Fruit fly (Drosophila melanogaster) whole organism, embryonic: ENCODE measurements around the gene CtBP.

ENCODE experiments used
- Awh ChIP-seq: fragments of 200-800 bp; sonication (Bioruptor generic); IDR thresholded peaks from 2 replicates; pipeline ENCODE4, ENCODE4 v1.3.6; 2022; ENCODE audit warnings: missing biosample characterization, missing genetic modification characterization
- B-H2 ChIP-seq: fragments of 200-800 bp; sonication (Bioruptor generic); optimal IDR thresholded peaks from 2 replicates; lab custom pipeline; 2018; ENCODE audit warnings: missing biosample characterization, mild to moderate bottlenecking, missing genetic modification characterization
- CG1024 ChIP-seq: fragments of 200-800 bp; sonication (Bioruptor generic); IDR thresholded peaks from 2 replicates; pipeline ENCODE4 v1.3.6; 2022; ENCODE audit warnings: missing biosample characterization, missing genetic modification characterization
- CG12071 ChIP-seq: fragments of 200-800 bp; sonication (Bioruptor generic); optimal IDR thresholded peaks from 3 replicates; lab custom pipeline; 2018; ENCODE audit warnings: missing biosample characterization, mild to moderate bottlenecking, missing genetic modification characterization
- CG12299 ChIP-seq: fragments of 200-800 bp; sonication (Bioruptor generic); optimal IDR thresholded peaks from 2 replicates; lab custom pipeline; 2018; ENCODE audit warnings: missing biosample characterization, mild to moderate bottlenecking, missing genetic modification characterization
- CG12769 ChIP-seq: fragments of 200-800 bp; sonication (Bioruptor generic); optimal IDR thresholded peaks from 2 replicates; lab custom pipeline; 2019; ENCODE audit warnings: missing biosample characterization, mild to moderate bottlenecking, missing genetic modification characterization, moderate library complexity
- CG13296 ChIP-seq: fragments of 200-800 bp; sonication (Bioruptor generic); optimal IDR thresholded peaks from 3 replicates; lab custom pipeline; 2018; ENCODE audit warnings: missing biosample characterization, mild to moderate bottlenecking, missing genetic modification characterization
- CG17912 ChIP-seq: fragments of 200-800 bp; sonication (Bioruptor generic); optimal IDR thresholded peaks from 2 replicates; lab custom pipeline; 2018; ENCODE audit warnings: missing biosample characterization, mild to moderate bottlenecking, missing genetic modification characterization
- CG18476 ChIP-seq: fragments of 200-800 bp; sonication (Bioruptor generic); optimal IDR thresholded peaks from 2 replicates; lab custom pipeline; 2016; ENCODE audit warnings: missing biosample characterization, mild to moderate bottlenecking, missing genetic modification characterization
- CG2116 ChIP-seq: fragments of 200-800 bp; sonication (Bioruptor generic); optimal IDR thresholded peaks from 3 replicates; lab custom pipeline; 2018; ENCODE audit warnings: missing biosample characterization, mild to moderate bottlenecking, missing genetic modification characterization
- CG2129 ChIP-seq: fragments of 200-800 bp; sonication (Bioruptor generic); IDR thresholded peaks from 2 replicates; pipeline ENCODE4 v1.3.6; 2022; ENCODE audit warnings: missing biosample characterization, missing genetic modification characterization; ENCODE audit not compliant: partially characterized antibody
- CG2889 ChIP-seq: fragments of 200-800 bp; sonication (Bioruptor generic); IDR thresholded peaks from 3 replicates; pipeline ENCODE4 v1.3.6; 2022; ENCODE audit warnings: missing biosample characterization, missing genetic modification characterization
- CG31365 ChIP-seq: fragments of 200-800 bp; sonication (Bioruptor generic); optimal IDR thresholded peaks from 2 replicates; lab custom pipeline; 2018; ENCODE audit warnings: missing biosample characterization, mild to moderate bottlenecking, missing genetic modification characterization
- CG3281 ChIP-seq: fragments of 200-800 bp; sonication (Bioruptor generic); optimal IDR thresholded peaks from 3 replicates; lab custom pipeline; 2017; ENCODE audit warnings: missing biosample characterization, mild to moderate bottlenecking, missing genetic modification characterization
- CG3995 ChIP-seq: fragments of 200-800 bp; sonication (Bioruptor generic); optimal IDR thresholded peaks from 3 replicates; lab custom pipeline; 2016; ENCODE audit warnings: missing biosample characterization, missing genetic modification characterization
- CG4820 ChIP-seq: fragments of 200-800 bp; sonication (Bioruptor generic); optimal IDR thresholded peaks from 3 replicates; lab custom pipeline; 2016; ENCODE audit warnings: missing biosample characterization, missing genetic modification characterization
- CG5245 ChIP-seq: fragments of 200-800 bp; sonication (Bioruptor generic); optimal IDR thresholded peaks from 3 replicates; lab custom pipeline; 2016; ENCODE audit warnings: missing biosample characterization, missing genetic modification characterization
- CG5953 ChIP-seq: fragments of 200-800 bp; sonication (Bioruptor generic); IDR thresholded peaks from 2 replicates; pipeline ENCODE4 v1.3.6; 2022; ENCODE audit warnings: missing biosample characterization, missing genetic modification characterization
- CG7987 ChIP-seq: fragments of 200-800 bp; sonication (Bioruptor generic); optimal IDR thresholded peaks from 2 replicates; lab custom pipeline; 2018; ENCODE audit warnings: missing biosample characterization, mild to moderate bottlenecking, missing genetic modification characterization, moderate library complexity
- CG8765 ChIP-seq: fragments of 200-800 bp; sonication (Bioruptor generic); IDR thresholded peaks from 2 replicates; pipeline ENCODE4 v1.3.6; 2022; ENCODE audit warnings: missing biosample characterization, missing genetic modification characterization
- CG9437 ChIP-seq: fragments of 200-800 bp; sonication (Bioruptor generic); optimal IDR thresholded peaks from 2 replicates; lab custom pipeline; 2018; ENCODE audit warnings: missing biosample characterization, mild to moderate bottlenecking, missing genetic modification characterization
- CG9876 ChIP-seq: fragments of 200-800 bp; sonication (Bioruptor generic); optimal IDR thresholded peaks from 2 replicates; lab custom pipeline; 2016; ENCODE audit warnings: missing biosample characterization, missing genetic modification characterization
- Dek ChIP-seq: fragments of 200-800 bp; sonication (Bioruptor generic); optimal IDR thresholded peaks from 3 replicates; lab custom pipeline; 2019; ENCODE audit warnings: missing biosample characterization, mild to moderate bottlenecking, missing genetic modification characterization, moderate library complexity
- Dp ChIP-seq: fragments of 200-800 bp; sonication (Bioruptor generic); optimal IDR thresholded peaks from 2 replicates; lab custom pipeline; 2018; ENCODE audit warnings: missing biosample characterization, mild to moderate bottlenecking, missing genetic modification characterization, moderate library complexity
- HLH3B ChIP-seq: fragments of 200-800 bp; sonication (Bioruptor generic); IDR thresholded peaks from 2 replicates; pipeline ENCODE4 v1.3.6; 2022; ENCODE audit warnings: missing biosample characterization, missing genetic modification characterization
- HmgZ ChIP-seq: fragments of 200-800 bp; sonication (Bioruptor generic); optimal IDR thresholded peaks from 2 replicates; lab custom pipeline; 2018; ENCODE audit warnings: missing biosample characterization, mild to moderate bottlenecking, missing genetic modification characterization
- Optix ChIP-seq: fragments of 200-800 bp; sonication (Bioruptor generic); IDR thresholded peaks from 3 replicates; pipeline ENCODE4 v1.3.6; 2022; ENCODE audit warnings: missing biosample characterization, missing genetic modification characterization
- Ptx1 ChIP-seq: fragments of 200-800 bp; sonication (Bioruptor generic); IDR thresholded peaks from 2 replicates; pipeline ENCODE4 v1.3.6; 2022; ENCODE audit warnings: missing biosample characterization, missing genetic modification characterization
- Usf ChIP-seq: fragments of 200-800 bp; sonication (Bioruptor generic); optimal IDR thresholded peaks from 2 replicates; lab custom pipeline; 2017; ENCODE audit warnings: missing genotype, missing biosample characterization, missing genetic modification characterization
- ac ChIP-seq: fragments of 200-800 bp; sonication (Bioruptor generic); optimal IDR thresholded peaks from 3 replicates; lab custom pipeline; 2017; ENCODE audit warnings: missing biosample characterization, mild to moderate bottlenecking, missing genetic modification characterization
- amos ChIP-seq: fragments of 200-800 bp; sonication (Bioruptor generic); IDR thresholded peaks from 2 replicates; pipeline ENCODE4 v1.3.6; 2022; ENCODE audit warnings: missing biosample characterization, missing genetic modification characterization; ENCODE audit not compliant: partially characterized antibody
- bbx ChIP-seq: fragments of 200-800 bp; sonication (Bioruptor generic); IDR thresholded peaks from 2 replicates; pipeline ENCODE4 v1.3.6; 2022; ENCODE audit warnings: missing biosample characterization, missing genetic modification characterization; ENCODE audit not compliant: partially characterized antibody
- cg ChIP-seq: fragments of 200-800 bp; sonication (Bioruptor generic); optimal IDR thresholded peaks from 3 replicates; lab custom pipeline; 2019; ENCODE audit warnings: missing biosample characterization, mild to moderate bottlenecking, missing genetic modification characterization, moderate library complexity
- cwo ChIP-seq: fragments of 200-800 bp; sonication (Bioruptor generic); optimal IDR thresholded peaks from 3 replicates; lab custom pipeline; 2017; ENCODE audit warnings: missing biosample characterization, missing genetic modification characterization, mild to moderate bottlenecking, moderate library complexity, missing genetic modification reagents
- eyg ChIP-seq: fragments of 200-800 bp; sonication (Bioruptor generic); optimal IDR thresholded peaks from 3 replicates; lab custom pipeline; 2016; ENCODE audit warnings: missing biosample characterization, missing genetic modification characterization
- gce ChIP-seq: fragments of 200-800 bp; sonication (Bioruptor generic); IDR thresholded peaks from 3 replicates; pipeline ENCODE4 v1.3.6; 2022; ENCODE audit warnings: missing biosample characterization, missing genetic modification characterization
- ind ChIP-seq: fragments of 200-800 bp; sonication (Bioruptor generic); optimal IDR thresholded peaks from 3 replicates; lab custom pipeline; 2016; ENCODE audit warnings: missing biosample characterization, missing genetic modification characterization
- ken ChIP-seq: fragments of 200-800 bp; sonication (Bioruptor generic); IDR thresholded peaks from 3 replicates; pipeline ENCODE4 v1.3.6; 2022; ENCODE audit warnings: missing biosample characterization, missing genetic modification characterization
- lbe ChIP-seq: fragments of 200-800 bp; sonication (Bioruptor generic); optimal IDR thresholded peaks from 2 replicates; lab custom pipeline; 2016; ENCODE audit warnings: missing biosample characterization, mild to moderate bottlenecking, missing genetic modification characterization
- pan ChIP-seq, 4 experiments: fragments of >200 bp in 3 of 4; fragments of 200-800 bp in 1 of 4; sonication (Bioruptor generic) in 1 of 4; optimal IDR thresholded peaks in 3 of 4; IDR thresholded peaks in 1 of 4; 2 replicates each; pipeline versions ENCODE4 v1.3.6 to Lab custom; 2017 to 2022; ENCODE audit warnings: missing biosample characterization in 2 of 4, missing genetic modification characterization in 2 of 4, mixed read lengths in 1 of 4
- pb ChIP-seq: fragments of 200-800 bp; sonication (Bioruptor generic); optimal IDR thresholded peaks from 3 replicates; lab custom pipeline; 2016; ENCODE audit warnings: missing biosample characterization, missing genetic modification characterization
- slbo ChIP-seq: fragments of 200-800 bp; sonication (Bioruptor generic); IDR thresholded peaks from 2 replicates; pipeline ENCODE4 v1.3.6; 2022; ENCODE audit warnings: missing biosample characterization, missing genetic modification characterization
- slp2 ChIP-seq: fragments of 200-800 bp; sonication (Bioruptor generic); optimal IDR thresholded peaks from 2 replicates; lab custom pipeline; 2016; ENCODE audit warnings: missing biosample characterization, missing genetic modification characterization
- tap ChIP-seq: fragments of 200-800 bp; optimal IDR thresholded peaks from 3 replicates; lab custom pipeline; 2019; ENCODE audit warnings: missing biosample characterization, mild to moderate bottlenecking, missing genetic modification characterization, moderate library complexity
- tgo ChIP-seq: fragments of 200-800 bp; sonication (Bioruptor generic); IDR thresholded peaks from 3 replicates; pipeline ENCODE4 v1.3.6; 2022; ENCODE audit warnings: missing biosample characterization, missing genetic modification characterization
- toy ChIP-seq: fragments of 200-800 bp; sonication (Bioruptor generic); IDR thresholded peaks from 2 replicates; pipeline ENCODE4 v1.3.6; 2022; ENCODE audit warnings: missing biosample characterization, missing genetic modification characterization
- zen2 ChIP-seq: fragments of 200-800 bp; sonication (Bioruptor generic); IDR thresholded peaks from 3 replicates; pipeline ENCODE4 v1.3.6; 2022; ENCODE audit warnings: missing biosample characterization, missing genetic modification characterization; ENCODE audit not compliant: partially characterized antibody
- zf30C ChIP-seq: fragments of 200-800 bp; sonication (Bioruptor generic); optimal IDR thresholded peaks from 3 replicates; lab custom pipeline; 2018; ENCODE audit warnings: missing biosample characterization, mild to moderate bottlenecking, missing genetic modification characterization
- zfh2 ChIP-seq: fragments of 200-800 bp; sonication (Bioruptor generic); optimal IDR thresholded peaks from 2 replicates; lab custom pipeline; 2016; ENCODE audit warnings: missing biosample characterization, missing genetic modification characterization

The CtBP gene

dm6 chr3R:12981334-12982166 lies 29.9 kb upstream of the CtBP start (continued):
- no peak for TF ChIP-seq Dek (tag; lab: Kevin White, UChicago)
- peak; percentile 57; the same call in 1 of the 3 replicates for TF ChIP-seq tgo (GFP tag; lab: Robert Waterston, UW)
- TF ChIP-seq slbo (GFP tag; lab: Robert Waterston, UW) = peak; percentile 60
- peak; percentile 17 for TF ChIP-seq CG5245
- TF ChIP-seq Optix = no peak
- no peak for TF ChIP-seq HmgZ (tag; lab: Kevin White, UChicago)
- TF ChIP-seq CG3281 (GFP tag; lab: Kevin White, UChicago) = peak; percentile 78
- no peak for TF ChIP-seq Dp (GFP tag; lab: Kevin White, UChicago)
- peak; percentile 76 for TF ChIP-seq Ptx1
- no peak for TF ChIP-seq cg (GFP tag; lab: Kevin White, UChicago)
- peak; percentile 61 for TF ChIP-seq tap (tag; lab: Kevin White, UChicago)
- TF ChIP-seq CG5953 (GFP tag; lab: Robert Waterston, UW) = no peak
- no peak for TF ChIP-seq CG31365 (tag; lab: Kevin White, UChicago)
- no peak for TF ChIP-seq CG17912 (GFP tag; lab: Kevin White, UChicago)
- peak; percentile 44 for TF ChIP-seq CG18476 (GFP tag; lab: Kevin White, UChicago)
- TF ChIP-seq Awh (GFP tag; lab: Robert Waterston, UW) = peak; percentile 42; the same call in 1 of the 2 replicates
- no peak for TF ChIP-seq ac (GFP tag; lab: Kevin White, UChicago)
- no peak for TF ChIP-seq CG12769 (tag; lab: Kevin White, UChicago)
- no peak for TF ChIP-seq CG9876 (GFP tag; lab: Kevin White, UChicago)
- no peak for TF ChIP-seq CG2116 (GFP tag; lab: Kevin White, UChicago)
- TF ChIP-seq B-H2 = no peak
- TF ChIP-seq CG1024 = 0 out of 2 replicates have a peak, but pooled peaks have one; percentile 17
- TF ChIP-seq slp2 (GFP tag; lab: Kevin White, UChicago) = no peak
- TF ChIP-seq Usf (GFP tag; lab: Kevin White, UChicago) = peak; percentile 17
- peak; percentile 30; the same call in 1 of the 3 replicates for TF ChIP-seq ken (GFP tag; lab: Robert Waterston, UW)
- peak; percentile 68 for TF ChIP-seq cwo
- TF ChIP-seq CG13296 (GFP tag; lab: Kevin White, UChicago) = peak; percentile 51
- TF ChIP-seq bbx (GFP tag; lab: Robert Waterston, UW) = no peak
- TF ChIP-seq HLH3B (GFP tag; lab: Robert Waterston, UW) = peak; percentile 51
- no peak for TF ChIP-seq amos (GFP tag; lab: Robert Waterston, UW)
- peak; percentile 53 for TF ChIP-seq ind (GFP tag; lab: Kevin White, UChicago)
- no peak for TF ChIP-seq zen2 (GFP tag; lab: Robert Waterston, UW)
- TF ChIP-seq pan (optimal IDR thresholded peaks at IDR 0.05; lab: Kevin White, UChicago) = no peak
- TF ChIP-seq pan (GFP tag; optimal IDR thresholded peaks at IDR 0.05 in 1 of 2, IDR thresholded peaks at IDR 0.05 in 1 of 2) = peak in 1 of 2 experiments; percentile 61
- TF ChIP-seq zf30C (GFP tag; lab: Kevin White, UChicago) = peak; percentile 66
- no peak for TF ChIP-seq CG2129 (GFP tag; lab: Robert Waterston, UW)
- no peak for TF ChIP-seq pb (GFP tag; lab: Kevin White, UChicago)
- no peak for TF ChIP-seq CG3995 (GFP tag; lab: Kevin White, UChicago)
- no peak for TF ChIP-seq CG7987 (GFP tag; lab: Kevin White, UChicago)
- no peak for TF ChIP-seq CG2889 (GFP tag; lab: Robert Waterston, UW)
- TF ChIP-seq CG4820 (GFP tag; lab: Kevin White, UChicago) = peak; percentile 71
- no peak for TF ChIP-seq lbe (GFP tag; lab: Kevin White, UChicago)
- peak; percentile 16 for TF ChIP-seq CG12071 (GFP tag; lab: Kevin White, UChicago)
- TF ChIP-seq CG12299 (tag; lab: Kevin White, UChicago) = peak; percentile 46
- no peak for TF ChIP-seq zfh2 (GFP tag; lab: Kevin White, UChicago)
- TF ChIP-seq eyg (GFP tag; lab: Kevin White, UChicago) = no peak
- TF ChIP-seq toy = no peak
- TF ChIP-seq CG8765 = no peak
- no peak; the same call in 2 of the 3 replicates for TF ChIP-seq gce (GFP tag; lab: Robert Waterston, UW)
- TF ChIP-seq CG9437 (GFP tag; lab: Kevin White, UChicago) = peak; percentile 63
